Fruit fly (Drosophila melanogaster) whole organism, adult: ENCODE results near the gene Frl.

ENCODE experiments used
- CG11617 ChIP-seq: fragments of 200-800 bp; sonication (Bioruptor generic); optimal IDR thresholded peaks from 2 replicates; lab custom pipeline; 2017; ENCODE audit warnings: mild to moderate bottlenecking, missing biosample characterization, missing genetic modification reagents, missing genetic modification characterization
- CG12768 ChIP-seq: fragments of 200-800 bp; sonication (Bioruptor generic); optimal IDR thresholded peaks from 2 replicates; lab custom pipeline; 2017; ENCODE audit warnings: missing biosample characterization, missing genetic modification characterization, mild to moderate bottlenecking, moderate library complexity, missing genetic modification reagents
- CG14711 ChIP-seq: fragments of 200-800 bp; sonication (Bioruptor generic); optimal IDR thresholded peaks from 2 replicates; lab custom pipeline; 2018; ENCODE audit warnings: missing biosample characterization, mild to moderate bottlenecking, missing genetic modification characterization, moderate library complexity
- CG1620 ChIP-seq: fragments of 200-800 bp; sonication (Bioruptor generic); optimal IDR thresholded peaks from 2 replicates; lab custom pipeline; 2016; ENCODE audit warnings: missing biosample characterization, missing genetic modification characterization
- CG33017 ChIP-seq: fragments of 200-800 bp; sonication (Bioruptor generic); optimal IDR thresholded peaks from 2 replicates; lab custom pipeline; 2018; ENCODE audit warnings: missing biosample characterization, mild to moderate bottlenecking, missing genetic modification characterization, moderate library complexity
- CG5204 ChIP-seq: fragments of 200-800 bp; sonication (Bioruptor generic); optimal IDR thresholded peaks from 2 replicates; lab custom pipeline; 2016; ENCODE audit warnings: missing biosample characterization, missing genetic modification characterization
- Crg-1 ChIP-seq: fragments of 200-800 bp; sonication (Bioruptor generic); optimal IDR thresholded peaks from 2 replicates; lab custom pipeline; 2016; ENCODE audit warnings: missing biosample characterization, missing genetic modification characterization
- Hr96 ChIP-seq: fragments of 200-800 bp; sonication (Bioruptor generic); optimal IDR thresholded peaks from 2 replicates; lab custom pipeline; 2016; ENCODE audit warnings: missing biosample characterization, missing genetic modification characterization
- Mnt ChIP-seq: fragments of 200-800 bp; sonication (Bioruptor generic); optimal IDR thresholded peaks from 2 replicates; lab custom pipeline; 2016; ENCODE audit warnings: missing biosample characterization, mild to moderate bottlenecking, missing genetic modification characterization
- bab1 ChIP-seq: fragments of 200-800 bp; sonication (Bioruptor generic); optimal IDR thresholded peaks from 3 replicates; lab custom pipeline; 2019; ENCODE audit warnings: missing biosample characterization, mild to moderate bottlenecking, missing genetic modification characterization, moderate library complexity
- cic ChIP-seq: fragments of 200-800 bp; sonication (Bioruptor generic); optimal IDR thresholded peaks from 2 replicates; lab custom pipeline; 2017; ENCODE audit warnings: missing biosample characterization, mild to moderate bottlenecking, missing genetic modification characterization, moderate library complexity
- kay ChIP-seq: fragments of 200-800 bp; sonication (Bioruptor generic); peaks from one replicate; lab custom pipeline; 2016; ENCODE audit warnings: missing biosample characterization, missing genetic modification characterization, borderline replicate concordance
- pad ChIP-seq: fragments of 200-800 bp; sonication (Bioruptor generic); optimal IDR thresholded peaks from 3 replicates; lab custom pipeline; 2017; ENCODE audit warnings: missing biosample characterization, missing genetic modification characterization, mild to moderate bottlenecking, moderate library complexity, missing genetic modification reagents
- toe ChIP-seq: fragments of 200-800 bp; sonication (Bioruptor generic); optimal IDR thresholded peaks from 2 replicates; lab custom pipeline; 2016; ENCODE audit warnings: missing biosample characterization, missing genetic modification characterization

DNA sequence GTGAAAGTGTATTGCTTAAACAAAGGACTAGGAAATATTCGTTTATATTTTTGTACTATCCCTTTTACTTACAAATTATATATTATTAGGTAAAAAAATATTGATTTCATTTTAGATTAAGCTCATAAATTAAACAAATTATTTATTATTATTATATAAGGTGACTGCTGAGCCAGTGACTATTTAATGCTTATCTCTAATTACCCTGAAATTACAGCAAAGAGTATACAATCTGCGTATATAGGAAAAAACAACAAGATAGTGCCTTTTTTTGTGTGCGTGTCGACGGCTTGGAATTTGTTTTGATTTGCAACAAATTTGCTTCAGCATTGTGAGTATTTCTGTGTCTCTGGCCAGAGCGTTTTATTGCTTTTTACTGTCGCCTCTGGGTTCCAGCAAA is 36.5 kb downstream of the Frl start:
- no peak for TF ChIP-seq Mnt (GFP tag; lab: Kevin White, UChicago)
- TF ChIP-seq cic = no peak
- no peak for TF ChIP-seq CG12768 (GFP tag; lab: Kevin White, UChicago)
- no peak for TF ChIP-seq Crg-1 (GFP tag; lab: Kevin White, UChicago)
- TF ChIP-seq toe = no peak
- TF ChIP-seq Hr96 (GFP tag; lab: Kevin White, UChicago) = no peak
- TF ChIP-seq CG1620 (GFP tag; lab: Kevin White, UChicago) = no peak
- no peak for TF ChIP-seq CG5204 (GFP tag; lab: Kevin White, UChicago)
- TF ChIP-seq CG14711 (tag; lab: Kevin White, UChicago) = no peak
- TF ChIP-seq kay (GFP tag; lab: Kevin White, UChicago) = no peak
- no peak for TF ChIP-seq pad (GFP tag; lab: Kevin White, UChicago)
- TF ChIP-seq CG33017 (tag; lab: Kevin White, UChicago) = no peak
- no peak for TF ChIP-seq bab1 (GFP tag; lab: Kevin White, UChicago)
- TF ChIP-seq CG11617 = no peak
